Worm (Caenorhabditis elegans): ENCODE measurements around the gene srx-73.

Gene srx-73

DNA sequence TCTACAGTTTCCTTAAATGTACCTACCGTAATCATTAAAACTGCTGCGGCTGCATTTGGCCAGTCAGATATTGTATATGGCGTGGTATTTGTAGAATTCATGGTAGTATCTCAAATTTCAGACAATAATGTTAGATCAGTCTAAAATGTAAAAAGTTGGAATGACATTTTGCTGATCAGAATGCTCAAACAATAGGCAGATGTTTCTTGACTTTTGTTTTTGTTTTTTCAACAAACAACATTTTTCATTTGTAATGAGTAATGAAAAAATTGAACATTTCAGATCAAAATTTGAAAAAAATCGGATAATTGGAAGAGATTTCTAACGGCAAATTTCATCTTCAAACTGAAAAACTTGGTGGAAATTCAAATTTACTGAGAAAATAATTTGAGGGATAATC, 3.1 kb upstream of the srx-73 start, which contains the start of gene srx-77:
TSS of gene srx-77 (minus strand) at position 101 of the 400 bp plus-strand sequence.
- TF ChIP-seq ztf-29 (GFP tag; IDR thresholded peaks at IDR 0.05) (no peak), tab-1 (GFP tag; IDR thresholded peaks at IDR 0.05) (no peak), ref-1 (GFP tag; conservative IDR thresholded peaks at IDR 0.05) (no peak), ztf-23 (GFP tag; IDR thresholded peaks at IDR 0.05) (no peak), cog-1 (tag; optimal IDR thresholded peaks at IDR 0.05) (no peak), med-1 (GFP tag; optimal IDR thresholded peaks at IDR 0.05; ENCODE audit: insufficient read depth) (no peak), T22C8.4 (GFP tag; IDR thresholded peaks at IDR 0.05) (no peak), klf-2 (GFP tag; conservative IDR thresholded peaks at IDR 0.05) (no peak), flt-1 (GFP tag; IDR thresholded peaks at IDR 0.05) (no peak)

DNA sequence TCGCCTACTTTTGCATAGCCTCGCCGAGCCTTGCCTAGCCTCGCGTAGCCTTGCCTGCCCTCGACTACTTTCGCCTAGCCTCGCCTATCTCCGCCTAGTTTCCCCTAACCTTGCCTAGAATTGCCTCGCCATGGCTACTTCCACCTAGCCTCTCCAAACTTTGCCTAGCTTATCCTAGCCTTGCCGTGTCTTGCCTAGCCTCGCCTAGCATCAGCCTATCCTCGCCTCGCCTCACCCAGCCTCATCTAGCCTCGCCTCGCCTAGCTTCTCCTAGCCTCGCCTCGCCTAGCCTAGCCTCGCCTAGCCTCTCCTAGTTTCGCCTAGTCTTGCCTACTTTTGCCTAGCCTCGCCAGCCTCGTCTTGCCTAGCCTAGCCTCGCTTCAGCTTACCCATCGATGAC, 1.5 kb upstream of the srx-73 start:
- TF ChIP-seq T22C8.4 (GFP tag; IDR thresholded peaks at IDR 0.05): no peak
- no peak for TF ChIP-seq med-1 (GFP tag; optimal IDR thresholded peaks at IDR 0.05; ENCODE audit: insufficient read depth)
- no peak for TF ChIP-seq klf-2 (GFP tag; conservative IDR thresholded peaks at IDR 0.05)
- TF ChIP-seq ref-1 (GFP tag; conservative IDR thresholded peaks at IDR 0.05): no peak
- TF ChIP-seq tab-1 (GFP tag; IDR thresholded peaks at IDR 0.05): no peak
- TF ChIP-seq cog-1 (tag; optimal IDR thresholded peaks at IDR 0.05): no peak
- no peak for TF ChIP-seq ztf-29 (GFP tag; IDR thresholded peaks at IDR 0.05)
- TF ChIP-seq ztf-23 (GFP tag; IDR thresholded peaks at IDR 0.05): no peak
- TF ChIP-seq flt-1 (GFP tag; IDR thresholded peaks at IDR 0.05): no peak

DNA sequence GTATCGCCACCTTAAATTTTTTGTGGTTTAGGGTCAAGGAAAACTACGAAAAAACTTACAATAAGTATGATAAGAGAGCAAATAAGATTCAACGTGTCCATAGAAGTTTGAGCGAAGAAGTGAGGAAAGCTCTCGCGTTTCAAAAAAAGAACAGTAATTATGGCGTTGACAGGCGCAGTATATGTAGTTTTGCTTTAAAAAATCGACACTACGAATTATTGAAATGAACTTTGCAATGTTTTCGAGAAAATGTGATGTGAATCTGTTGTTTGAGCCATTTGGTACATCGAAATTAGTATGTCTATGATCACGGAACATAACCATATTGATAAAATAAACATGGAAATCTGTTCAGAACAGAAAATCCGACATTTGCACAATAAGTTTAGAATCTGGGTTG, 3.2 kb downstream of the srx-73 start, which contains the start of gene srx-74:
TSS of gene srx-74 (minus strand) at position 101 of the 400 bp plus-strand sequence.
- no peak for TF ChIP-seq med-1 (GFP tag; optimal IDR thresholded peaks at IDR 0.05; ENCODE audit: insufficient read depth)
- TF ChIP-seq ztf-23 (GFP tag; IDR thresholded peaks at IDR 0.05): no peak
- no peak for TF ChIP-seq T22C8.4 (GFP tag; IDR thresholded peaks at IDR 0.05)

DNA sequence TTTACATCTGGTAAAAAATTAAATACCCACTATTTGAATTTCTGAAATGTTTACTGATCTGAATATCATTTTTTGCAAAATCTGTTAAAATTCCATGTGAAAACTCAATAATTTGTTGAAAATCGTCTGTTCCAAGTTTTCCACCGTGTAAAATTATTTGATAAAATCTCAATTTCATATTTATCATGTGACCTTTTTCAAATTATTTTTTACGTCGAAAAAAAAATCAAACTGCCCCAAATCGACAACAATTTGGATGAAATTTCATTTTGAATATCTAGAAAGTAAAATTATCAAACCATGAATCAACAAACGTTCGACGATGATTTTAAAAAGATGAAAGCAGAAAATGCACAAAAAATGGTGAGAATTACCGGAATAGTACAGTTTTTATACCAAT, 10.4 kb downstream of the srx-73 start, which contains the start of gene F41F3.9:
TSS of gene F41F3.9 (plus strand) at position 301 of the 400 bp plus-strand sequence.
- TF ChIP-seq cog-1 (tag; optimal IDR thresholded peaks at IDR 0.05) (no peak), ztf-29 (GFP tag; IDR thresholded peaks at IDR 0.05) (no peak), med-1 (GFP tag; optimal IDR thresholded peaks at IDR 0.05; ENCODE audit: insufficient read depth) (no peak), T22C8.4 (GFP tag; IDR thresholded peaks at IDR 0.05) (no peak), ztf-23 (GFP tag; IDR thresholded peaks at IDR 0.05) (no peak), flt-1 (GFP tag; IDR thresholded peaks at IDR 0.05) (no peak), ref-1 (GFP tag; conservative IDR thresholded peaks at IDR 0.05) (no peak), klf-2 (GFP tag; conservative IDR thresholded peaks at IDR 0.05) (no peak), tab-1 (GFP tag; IDR thresholded peaks at IDR 0.05) (no peak)

DNA sequence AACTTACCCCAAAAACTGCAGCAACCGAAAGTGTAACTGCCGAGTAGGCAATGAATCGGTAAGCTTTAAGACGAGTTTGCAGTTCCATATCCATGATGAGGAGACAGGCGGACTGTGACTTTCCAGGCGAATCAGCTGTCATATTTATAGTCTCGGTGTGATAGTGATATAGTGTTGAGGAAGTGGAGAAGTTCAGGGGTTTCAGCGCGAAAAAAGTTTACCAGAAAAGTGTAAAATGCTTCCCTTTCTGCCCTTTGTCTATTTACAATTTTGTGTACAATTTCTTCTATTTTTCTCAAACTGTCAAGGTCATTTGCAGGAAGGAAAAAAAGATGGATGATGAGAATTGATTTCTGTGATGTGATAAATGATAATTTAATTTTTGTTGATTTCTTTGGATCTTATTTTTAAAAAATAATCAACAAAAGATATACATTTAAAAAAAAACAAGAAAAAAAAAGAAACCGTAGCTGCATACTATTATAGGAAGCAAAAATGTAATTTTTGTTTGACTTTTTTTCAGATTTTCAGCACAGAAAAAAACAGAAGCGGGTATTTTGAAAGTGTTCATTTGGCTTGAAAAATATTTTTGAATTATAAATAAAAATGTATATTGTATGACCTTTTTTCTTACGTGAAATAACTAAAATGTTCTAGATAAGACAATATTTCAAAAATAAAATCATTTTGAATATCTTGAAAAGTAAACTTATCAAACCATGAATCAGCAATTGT, 11.5 kb downstream of the srx-73 start, which contains the start of the genes col-139 and F41F3.1:
TSS of gene col-139 (minus strand) at position 101 of the 735 bp plus-strand sequence.
TSS of gene F41F3.1 (plus strand) at position 685 of the 735 bp plus-strand sequence.
- TF ChIP-seq ref-1 (GFP tag; conservative IDR thresholded peaks at IDR 0.05): no peak
- no peak for TF ChIP-seq ztf-29 (GFP tag; IDR thresholded peaks at IDR 0.05)
- no peak for TF ChIP-seq flt-1 (GFP tag; IDR thresholded peaks at IDR 0.05)
- TF ChIP-seq cog-1 (tag; optimal IDR thresholded peaks at IDR 0.05): no peak
- no peak for TF ChIP-seq tab-1 (GFP tag; IDR thresholded peaks at IDR 0.05)
- TF ChIP-seq klf-2 (GFP tag; conservative IDR thresholded peaks at IDR 0.05): no peak
- no peak for TF ChIP-seq med-1 (GFP tag; optimal IDR thresholded peaks at IDR 0.05; ENCODE audit: insufficient read depth)
- TF ChIP-seq T22C8.4 (GFP tag; IDR thresholded peaks at IDR 0.05): no peak
- TF ChIP-seq ztf-23 (GFP tag; IDR thresholded peaks at IDR 0.05): no peak

DNA sequence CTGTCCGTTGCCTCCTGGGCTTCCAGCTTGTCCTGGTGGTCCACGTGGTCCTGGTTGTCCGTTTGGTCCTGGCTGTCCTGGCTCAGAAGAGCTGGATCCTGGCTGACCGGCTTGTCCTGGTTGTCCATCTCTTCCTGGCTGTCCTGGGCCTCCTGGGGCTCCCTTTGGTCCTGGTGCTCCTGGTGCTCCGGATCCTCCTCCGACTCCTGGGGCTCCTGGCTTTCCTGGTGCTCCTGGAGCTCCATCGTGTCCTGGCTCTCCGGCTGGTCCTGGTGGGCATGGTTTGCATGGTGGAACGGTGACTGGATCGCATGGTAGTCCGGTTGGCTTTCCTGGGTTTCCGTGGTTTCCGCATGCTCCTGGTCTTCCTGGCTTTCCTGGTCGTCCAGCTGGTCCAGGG, 12.5 kb downstream of the srx-73 start:
- TF ChIP-seq tab-1 (GFP tag; IDR thresholded peaks at IDR 0.05): no peak
- TF ChIP-seq ref-1 (GFP tag; conservative IDR thresholded peaks at IDR 0.05): no peak
- TF ChIP-seq med-1 (GFP tag; optimal IDR thresholded peaks at IDR 0.05; ENCODE audit: insufficient read depth): no peak
- no peak for TF ChIP-seq cog-1 (tag; optimal IDR thresholded peaks at IDR 0.05)
- no peak for TF ChIP-seq flt-1 (GFP tag; IDR thresholded peaks at IDR 0.05)
- no peak for TF ChIP-seq klf-2 (GFP tag; conservative IDR thresholded peaks at IDR 0.05)
- TF ChIP-seq T22C8.4 (GFP tag; IDR thresholded peaks at IDR 0.05): no peak
- no peak for TF ChIP-seq ztf-29 (GFP tag; IDR thresholded peaks at IDR 0.05)
- no peak for TF ChIP-seq ztf-23 (GFP tag; IDR thresholded peaks at IDR 0.05)

DNA sequence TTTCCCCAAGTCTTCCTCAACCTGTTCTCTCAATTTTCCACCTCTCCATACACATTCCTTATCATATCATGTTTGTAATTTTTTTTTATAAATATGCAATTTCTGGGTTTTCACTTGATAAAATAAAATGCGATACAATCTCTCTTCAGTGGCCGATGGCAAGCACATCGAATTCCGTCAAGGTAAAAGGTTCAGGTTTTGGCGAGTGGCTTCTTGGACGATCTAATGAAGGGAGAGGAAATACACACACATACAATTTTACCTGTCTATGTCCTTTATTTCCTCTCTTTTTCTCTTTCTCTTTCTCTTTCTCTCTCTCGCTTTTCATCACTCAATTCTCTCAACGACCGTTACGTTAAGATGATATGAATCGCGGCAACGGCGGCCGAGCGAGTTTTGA, 14.1 kb downstream of the srx-73 start:
- TF ChIP-seq ref-1 (GFP tag; conservative IDR thresholded peaks at IDR 0.05): no peak
- no peak for TF ChIP-seq ztf-23 (GFP tag; IDR thresholded peaks at IDR 0.05)
- TF ChIP-seq ztf-29 (GFP tag; IDR thresholded peaks at IDR 0.05): no peak
- TF ChIP-seq T22C8.4 (GFP tag; IDR thresholded peaks at IDR 0.05): no peak
- no peak for TF ChIP-seq tab-1 (GFP tag; IDR thresholded peaks at IDR 0.05)
- no peak for TF ChIP-seq med-1 (GFP tag; optimal IDR thresholded peaks at IDR 0.05; ENCODE audit: insufficient read depth)
- no peak for TF ChIP-seq klf-2 (GFP tag; conservative IDR thresholded peaks at IDR 0.05)
- no peak for TF ChIP-seq flt-1 (GFP tag; IDR thresholded peaks at IDR 0.05)
- no peak for TF ChIP-seq cog-1 (tag; optimal IDR thresholded peaks at IDR 0.05)

DNA sequence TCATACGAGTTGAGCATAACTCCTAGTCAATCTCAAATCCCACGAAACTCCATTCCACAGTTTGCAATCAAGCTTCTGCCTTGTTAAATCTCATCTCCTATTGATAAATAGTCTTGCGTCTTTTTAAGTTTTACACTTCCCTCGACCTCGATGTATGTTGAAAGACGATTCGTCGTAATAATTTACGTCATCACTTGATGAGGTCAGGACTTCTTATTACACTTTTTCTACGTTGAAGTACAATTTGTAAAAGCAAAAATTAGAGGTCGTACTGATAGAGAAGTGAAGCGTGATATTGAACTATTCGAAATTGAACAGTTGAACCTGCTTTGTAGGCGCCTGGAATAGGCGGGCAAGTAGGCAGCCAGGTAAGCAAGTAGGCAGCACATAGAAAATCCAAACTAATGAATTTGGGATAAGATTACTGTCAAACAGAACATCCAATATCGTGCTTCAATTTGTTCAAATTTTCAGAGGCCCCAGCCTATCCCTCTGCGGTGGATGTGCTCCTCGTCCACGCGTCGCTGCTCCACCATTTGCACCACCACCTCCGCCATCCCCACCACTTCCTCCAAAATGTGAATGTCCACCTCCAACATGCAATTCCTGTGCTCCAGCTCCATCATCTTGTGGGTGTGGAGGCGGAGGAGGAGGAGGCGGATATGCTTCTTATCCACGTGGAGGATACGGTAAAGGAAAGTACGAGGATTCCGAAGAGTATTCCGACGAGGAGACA, 15.7 kb downstream of the srx-73 start:
- TF ChIP-seq tab-1 (GFP tag; IDR thresholded peaks at IDR 0.05) (no peak), T22C8.4 (GFP tag; IDR thresholded peaks at IDR 0.05) (no peak), cog-1 (tag; optimal IDR thresholded peaks at IDR 0.05) (no peak), flt-1 (GFP tag; IDR thresholded peaks at IDR 0.05) (no peak), ztf-23 (GFP tag; IDR thresholded peaks at IDR 0.05) (no peak), med-1 (GFP tag; optimal IDR thresholded peaks at IDR 0.05; ENCODE audit: insufficient read depth) (no peak), klf-2 (GFP tag; conservative IDR thresholded peaks at IDR 0.05) (no peak), ref-1 (GFP tag; conservative IDR thresholded peaks at IDR 0.05) (no peak), ztf-29 (GFP tag; IDR thresholded peaks at IDR 0.05) (no peak)

DNA sequence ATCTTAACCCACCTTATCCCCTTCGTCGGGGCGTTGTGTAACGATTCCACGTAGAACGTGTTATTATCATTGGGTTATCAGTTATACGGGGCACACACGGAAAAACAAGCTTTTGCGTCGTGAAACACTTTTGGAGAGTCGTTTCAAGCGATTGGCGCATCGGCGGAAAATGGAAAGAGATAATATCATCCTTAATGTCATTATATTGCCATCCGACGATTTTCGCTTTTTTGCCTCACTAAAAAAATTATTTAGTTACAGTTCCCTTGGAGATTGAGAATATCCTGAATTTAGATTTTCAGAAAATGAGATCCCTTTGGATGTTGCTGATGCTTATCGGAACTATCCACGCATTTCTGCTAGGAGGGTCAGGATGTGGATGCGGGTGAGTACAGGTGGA, 17.0 kb downstream of the srx-73 start, which contains the start of gene F41F3.8:
TSS of gene F41F3.8 (plus strand) at position 301 of the 400 bp plus-strand sequence.
- no peak for TF ChIP-seq flt-1 (GFP tag; IDR thresholded peaks at IDR 0.05)
- TF ChIP-seq T22C8.4 (GFP tag; IDR thresholded peaks at IDR 0.05): no peak
- TF ChIP-seq ztf-29 (GFP tag; IDR thresholded peaks at IDR 0.05): no peak
- TF ChIP-seq ref-1 (GFP tag; conservative IDR thresholded peaks at IDR 0.05): no peak
- TF ChIP-seq klf-2 (GFP tag; conservative IDR thresholded peaks at IDR 0.05): no peak
- no peak for TF ChIP-seq med-1 (GFP tag; optimal IDR thresholded peaks at IDR 0.05; ENCODE audit: insufficient read depth)
